Worm (Caenorhabditis elegans): ENCODE data around the gene Y6G8.5.
"Not testable (repeated sequence)": the region's sequence is repeated elsewhere in the genome, so short reads cannot be mapped to it uniquely, and the experiment has no call there.

DNA sequence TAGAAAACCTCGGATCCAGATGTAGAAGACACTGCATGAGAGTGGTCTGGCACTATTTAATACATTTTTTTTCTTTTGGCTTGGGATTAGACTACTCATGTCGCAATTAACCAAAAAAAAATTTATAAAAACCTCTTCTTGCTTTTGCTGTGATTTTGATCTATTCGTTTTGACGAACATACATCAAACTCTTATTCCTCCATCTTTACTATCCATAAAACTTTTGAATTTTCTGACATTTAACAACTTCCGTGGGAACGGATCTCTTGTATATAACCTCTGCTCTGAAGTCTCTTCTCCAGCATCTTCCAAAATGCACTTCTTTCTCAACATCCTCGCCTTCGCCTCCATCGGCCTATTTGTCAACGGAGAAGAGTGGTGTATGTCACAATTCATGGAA is 9.5 kb downstream of the Y6G8.5 start, which contains the start of gene Y6G8.16:
- TF ChIP-seq ama-1 (optimal IDR thresholded peaks at IDR 0.05); ceh-16 (tag; optimal IDR thresholded peaks at IDR 0.05); pqm-1 (tag; optimal IDR thresholded peaks at IDR 0.05); nhr-12 (tag; optimal IDR thresholded peaks at IDR 0.05): not testable (repeated sequence)
